Fruit fly (Drosophila melanogaster) whole organism, wandering third instar larva: ENCODE measurements around the gene Rpn5.

Experiments
- Sp1 ChIP-seq: fragments of 200-800 bp; sonication (Bioruptor generic); optimal IDR thresholded peaks from 3 replicates; lab custom pipeline; 2019; ENCODE audit warnings: missing biosample characterization, mild to moderate bottlenecking, missing genetic modification characterization, moderate library complexity
- Vsx2 ChIP-seq: fragments of 200-300, 225-300 bp; sonication (Bioruptor generic); optimal IDR thresholded peaks from 2 replicates; lab custom pipeline; 2018; ENCODE audit warnings: missing biosample characterization, missing genetic modification characterization; ENCODE audit not compliant: partially characterized antibody
- dmrt93B ChIP-seq: fragments of 200-800 bp; sonication (Bioruptor generic); optimal IDR thresholded peaks from 2 replicates; lab custom pipeline; 2018; ENCODE audit warnings: missing biosample characterization, mild to moderate bottlenecking, missing genetic modification characterization
- psq ChIP-seq: fragments of 200-800 bp; sonication (Bioruptor generic); optimal IDR thresholded peaks from 3 replicates; lab custom pipeline; 2017; ENCODE audit warnings: missing biosample characterization, mild to moderate bottlenecking, missing genetic modification characterization, moderate library complexity
- sage ChIP-seq: fragments of 200-800 bp; sonication (Bioruptor generic); optimal IDR thresholded peaks from 2 replicates; lab custom pipeline; 2016; ENCODE audit warnings: missing biosample characterization, mild to moderate bottlenecking, missing genetic modification characterization
- woc ChIP-seq: sonication (Bioruptor generic); optimal IDR thresholded peaks from 2 replicates; lab custom pipeline; 2016; ENCODE audit warnings: missing biosample characterization, mild to moderate bottlenecking, missing genetic modification characterization

DNA sequence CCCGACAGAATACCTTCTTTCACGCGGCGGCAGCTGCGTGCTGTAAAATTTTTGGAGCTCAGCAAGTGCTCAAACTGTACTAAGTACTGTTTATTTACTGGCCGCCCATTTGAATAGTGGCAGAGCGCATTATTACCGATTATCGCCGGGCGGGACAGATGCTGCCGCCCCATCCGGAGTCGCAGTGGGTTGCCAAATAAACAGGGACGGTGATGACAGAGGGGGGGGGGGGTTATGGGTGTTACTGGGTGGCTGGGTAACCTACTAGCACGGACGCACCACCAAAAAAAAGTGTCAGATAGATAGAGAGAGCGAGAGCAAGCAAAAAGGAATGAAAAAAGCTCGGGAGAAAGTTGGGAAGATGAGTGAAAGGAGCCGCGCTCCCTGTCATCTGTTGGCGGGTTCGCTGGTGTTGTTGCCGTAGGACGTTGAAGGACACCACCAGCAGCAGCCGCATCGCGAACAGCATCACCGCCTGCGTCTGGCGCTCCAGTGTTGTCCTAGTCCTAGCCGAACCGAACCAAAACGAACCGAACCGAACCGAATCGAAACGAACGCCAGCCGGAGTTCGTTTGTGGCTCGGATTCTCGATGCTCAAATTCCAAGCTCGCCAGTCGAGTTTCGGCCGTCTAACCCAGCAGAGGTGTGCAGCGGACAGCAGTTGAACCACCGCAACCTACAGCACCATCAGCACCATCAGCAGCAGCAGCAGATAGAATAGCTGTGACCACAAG is 12.6 kb downstream of the Rpn5 start, which contains the start of gene CG11000:
- no peak for TF ChIP-seq woc
- no peak for TF ChIP-seq dmrt93B (GFP tag; lab: Kevin White, UChicago)
- no peak for TF ChIP-seq Vsx2 (GFP tag; lab: Kevin White, UChicago)
- TF ChIP-seq Sp1 (GFP tag; lab: Kevin White, UChicago): no peak
- TF ChIP-seq sage: no peak
- TF ChIP-seq psq (GFP tag; lab: Kevin White, UChicago): no peak
